Fruit fly (Drosophila melanogaster): ENCODE measurements around the gene Cep97.

DNA sequence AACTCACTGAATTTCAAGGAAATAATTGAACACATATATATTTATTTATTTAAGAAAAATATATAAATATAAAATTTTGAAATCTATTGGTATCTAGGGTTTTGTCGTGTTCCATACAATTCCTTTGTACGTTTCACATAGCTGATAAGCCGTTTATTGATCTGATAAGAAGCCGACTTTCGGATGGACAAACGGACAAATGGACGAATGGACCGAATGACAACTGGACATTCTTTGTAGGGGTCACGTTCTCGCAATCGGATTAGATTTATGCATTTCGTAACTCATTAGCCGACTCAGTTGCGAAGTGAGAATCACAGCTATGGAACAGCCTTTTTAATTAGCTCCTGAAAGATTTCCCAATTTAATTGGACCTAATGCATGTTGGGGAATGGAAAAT, 30.0 kb downstream of the Cep97 start:
- TF ChIP-seq CG5204 (GFP tag; optimal IDR thresholded peaks at IDR 0.05) (no peak), CG12768 (GFP tag; optimal IDR thresholded peaks at IDR 0.05) (no peak), toe (GFP tag; optimal IDR thresholded peaks at IDR 0.05) (no peak), kay (GFP tag; ENCODE audit: borderline replicate concordance) (no peak), Hr96 (GFP tag; optimal IDR thresholded peaks at IDR 0.05) (no peak), Crg-1 (GFP tag; optimal IDR thresholded peaks at IDR 0.05) (no peak), CG14711 (tag; optimal IDR thresholded peaks at IDR 0.05) (no peak), CG33017 (tag; optimal IDR thresholded peaks at IDR 0.05) (no peak), Clk (GFP tag; optimal IDR thresholded peaks at IDR 0.05) (no peak), CG7045 (GFP tag; optimal IDR thresholded peaks at IDR 0.05) (no peak), ovo (GFP tag; optimal IDR thresholded peaks at IDR 0.05) (no peak)

All from whole organism, adult.